Worm (Caenorhabditis elegans): ENCODE results near the gene bmk-1.

Gene bmk-1

ce11 chrV:14505745-14506214 lies 49.0 kb upstream of the bmk-1 start (continued):
- TF ChIP-seq mxl-2 (GFP tag; conservative IDR thresholded peaks at IDR 0.05) (no peak), pha-4 (GFP tag; IDR thresholded peaks at IDR 0.05) (no peak), pha-4 (tag; optimal IDR thresholded peaks at IDR 0.05) (no peak), zip-11 (GFP tag; IDR thresholded peaks at IDR 0.05) (no peak), hmg-1.1 (GFP tag; IDR thresholded peaks at IDR 0.05) (no peak), php-3 (GFP tag; IDR thresholded peaks at IDR 0.05) (no peak), Y75B8A.6 (GFP tag; IDR thresholded peaks at IDR 0.05) (no peak), dmd-9 (GFP tag; IDR thresholded peaks at IDR 0.05) (no peak), tra-1 (GFP tag; IDR thresholded peaks at IDR 0.05) (peak; percentile 72; the same call in 1 of the 2 replicates), mes-2 (tag; optimal IDR thresholded peaks at IDR 0.05; ENCODE audit: poor library complexity, severe bottlenecking) (peak; percentile 34), F37D6.2 (tag; optimal IDR thresholded peaks at IDR 0.05) (no peak)

- TF ChIP-seq mep-1 (tag; optimal IDR thresholded peaks at IDR 0.05), result peak; percentile 23
- TF ChIP-seq spr-3 (GFP tag; optimal IDR thresholded peaks at IDR 0.05), result no peak
- TF ChIP-seq unc-62 (GFP tag; optimal IDR thresholded peaks at IDR 0.05 in 1 of 2), result no peak
- no peak for TF ChIP-seq unc-62 (tag; optimal IDR thresholded peaks at IDR 0.05)
- TF ChIP-seq lir-3 (tag; optimal IDR thresholded peaks at IDR 0.05), result no peak
- TF ChIP-seq F49E8.2 (tag; optimal IDR thresholded peaks at IDR 0.05; ENCODE audit: borderline replicate concordance), result no peak
- no peak for TF ChIP-seq ceh-28 (tag; optimal IDR thresholded peaks at IDR 0.05)
- TF ChIP-seq ceh-32 (tag; optimal IDR thresholded peaks at IDR 0.05; ENCODE audit: poor library complexity), result no peak
- TF ChIP-seq dpl-1 (GFP tag; optimal IDR thresholded peaks at IDR 0.05), result no peak
- peak; percentile 6 for TF ChIP-seq hlh-11 (tag; optimal IDR thresholded peaks at IDR 0.05)
- peak; percentile 14 for TF ChIP-seq nhr-28 (tag; optimal IDR thresholded peaks at IDR 0.05)
- no peak for TF ChIP-seq zfp-3 (GFP tag; conservative IDR thresholded peaks at IDR 0.05)
- peak; percentile 30 for TF ChIP-seq mxl-3 (GFP tag; optimal IDR thresholded peaks at IDR 0.05)
- no peak for TF ChIP-seq F44E2.7 (GFP tag; IDR thresholded peaks at IDR 0.05)
- no peak for TF ChIP-seq F26F4.8 (GFP tag; conservative IDR thresholded peaks at IDR 0.05)
- peak; percentile 27; the same call in 1 of the 2 replicates for TF ChIP-seq dmd-6 (GFP tag; IDR thresholded peaks at IDR 0.05)
These were observed 48.0 kb upstream of the bmk-1 start for ce11 chrV:14504774-14505173.

ce11 chrV:14504120-14504519 lies 47.3 kb upstream of the bmk-1 start:
- TF ChIP-seq nhr-6 (tag; optimal IDR thresholded peaks at IDR 0.05), result peak; percentile 23
- TF ChIP-seq daf-16 (GFP tag; optimal IDR thresholded peaks at IDR 0.05), result no peak
- peak; percentile 60 for TF ChIP-seq daf-16 (tag; optimal IDR thresholded peaks at IDR 0.05)
- TF ChIP-seq arid-1 (GFP tag; conservative IDR thresholded peaks at IDR 0.05), result no peak
- peak; percentile 87 for TF ChIP-seq aha-1 (tag)

ce11 chrV:14503065-14503464 lies 46.3 kb upstream of the bmk-1 start:
- TF ChIP-seq lin-29 (GFP tag; IDR thresholded peaks at IDR 0.05) (no peak), daf-19 (GFP tag; conservative IDR thresholded peaks at IDR 0.05) (no peak), mes-2 (tag; optimal IDR thresholded peaks at IDR 0.05; ENCODE audit: poor library complexity, severe bottlenecking) (peak; percentile 11), mxl-3 (GFP tag; optimal IDR thresholded peaks at IDR 0.05) (peak; percentile 1), daf-12 (tag; optimal IDR thresholded peaks at IDR 0.05) (no peak), nhr-6 (tag; optimal IDR thresholded peaks at IDR 0.05) (peak; percentile 76), spr-3 (GFP tag; optimal IDR thresholded peaks at IDR 0.05) (no peak), hlh-11 (tag; optimal IDR thresholded peaks at IDR 0.05) (peak; percentile 75), dmd-6 (GFP tag; IDR thresholded peaks at IDR 0.05) (peak; percentile 50; the same call in 1 of the 2 replicates), pqm-1 (tag; optimal IDR thresholded peaks at IDR 0.05) (peak; percentile 95), mep-1 (tag; optimal IDR thresholded peaks at IDR 0.05) (peak; percentile 30), Y5F2A.4 (GFP tag; optimal IDR thresholded peaks at IDR 0.05) (no peak), mdl-1 (tag; optimal IDR thresholded peaks at IDR 0.05) (peak in 1 of 2 experiments; percentile 38), unc-130 (GFP tag; optimal IDR thresholded peaks at IDR 0.05) (no peak), Y105C5A.15 (GFP tag; IDR thresholded peaks at IDR 0.05) (no peak), F49E8.2 (tag; optimal IDR thresholded peaks at IDR 0.05; ENCODE audit: borderline replicate concordance) (no peak), tra-1 (GFP tag; IDR thresholded peaks at IDR 0.05) (0 out of 2 replicates have a peak, but pooled peaks have one; percentile 22), ceh-82 (tag; optimal IDR thresholded peaks at IDR 0.05) (no peak), skn-1 (tag; optimal IDR thresholded peaks at IDR 0.05) (no peak), madf-5 (GFP tag; IDR thresholded peaks at IDR 0.05) (no peak), aha-1 (tag) (peak; percentile 94), nhr-28 (tag; optimal IDR thresholded peaks at IDR 0.05) (peak; percentile 96), arid-1 (GFP tag; conservative IDR thresholded peaks at IDR 0.05) (no peak), daf-16 (GFP tag; optimal IDR thresholded peaks at IDR 0.05) (no peak), daf-16 (tag; optimal IDR thresholded peaks at IDR 0.05) (peak; percentile 78), jun-1 (tag; optimal IDR thresholded peaks at IDR 0.05) (no peak), unc-39 (tag; optimal IDR thresholded peaks at IDR 0.05) (no peak), spr-1 (tag; optimal IDR thresholded peaks at IDR 0.05) (no peak)

All from whole organism, L4 larva.